Fruit fly (Drosophila melanogaster) whole organism, embryonic: ENCODE measurements around the gene Rack1.

Experiments used
- Ada2b ChIP-seq: fragments of 200-800 bp; sonication (Bioruptor generic); IDR thresholded peaks from 2 replicates; pipeline ENCODE4 v1.3.6; 2022; ENCODE audit warnings: missing biosample characterization, missing genetic modification characterization
- Asciz ChIP-seq: fragments of 200-800 bp; sonication (Bioruptor generic); optimal IDR thresholded peaks from 2 replicates; lab custom pipeline; 2017; ENCODE audit warnings: missing biosample characterization, mild to moderate bottlenecking, missing genetic modification characterization, missing genetic modification reagents
- BtbVII ChIP-seq: fragments of 200-800 bp; sonication (Bioruptor generic); optimal IDR thresholded peaks from 3 replicates; lab custom pipeline; 2017; ENCODE audit warnings: missing biosample characterization, mild to moderate bottlenecking, missing genetic modification characterization
- CG10321 ChIP-seq: fragments of 200-800 bp; sonication (Bioruptor generic); IDR thresholded peaks from 2 replicates; pipeline ENCODE4 v1.3.6; 2022; ENCODE audit warnings: missing biosample characterization, missing genetic modification characterization
- CG10959 ChIP-seq: fragments of 200-800 bp; sonication (Bioruptor generic); IDR thresholded peaks from 2 replicates; pipeline ENCODE4 v1.3.6; 2022; ENCODE audit warnings: missing biosample characterization, missing genetic modification characterization
- CG17829 ChIP-seq: fragments of 200-800 bp; optimal IDR thresholded peaks from 2 replicates; lab custom pipeline; 2019; ENCODE audit warnings: missing biosample characterization, mild to moderate bottlenecking, missing genetic modification characterization, moderate library complexity
- CG18599 ChIP-seq: fragments of 200-800 bp; sonication (Bioruptor generic); optimal IDR thresholded peaks from 3 replicates; lab custom pipeline; 2017; ENCODE audit warnings: missing biosample characterization, missing genetic modification characterization, mild to moderate bottlenecking, moderate library complexity, missing genetic modification reagents
- CG18619 ChIP-seq: fragments of 200-800 bp; sonication (Bioruptor generic); optimal IDR thresholded peaks from 3 replicates; lab custom pipeline; 2017; ENCODE audit warnings: missing biosample characterization, mild to moderate bottlenecking, missing genetic modification characterization
- CG2875 ChIP-seq: fragments of 200-800 bp; sonication (Bioruptor generic); optimal IDR thresholded peaks from 2 replicates; lab custom pipeline; 2017; ENCODE audit warnings: missing biosample characterization, mild to moderate bottlenecking, missing genetic modification characterization, missing genetic modification reagents
- CG6254 ChIP-seq: fragments of 200-800 bp; sonication (Bioruptor generic); optimal IDR thresholded peaks from 3 replicates; lab custom pipeline; 2017; ENCODE audit warnings: mild to moderate bottlenecking, missing biosample characterization, missing genetic modification reagents, missing genetic modification characterization
- CG6854 ChIP-seq: fragments of 200-800 bp; sonication (Bioruptor generic); optimal IDR thresholded peaks from 3 replicates; lab custom pipeline; 2017; ENCODE audit warnings: missing biosample characterization, mild to moderate bottlenecking, missing genetic modification characterization
- CG7839 ChIP-seq: fragments of 200-800 bp; sonication (Bioruptor generic); optimal IDR thresholded peaks from 3 replicates; lab custom pipeline; 2018; ENCODE audit warnings: missing biosample characterization, mild to moderate bottlenecking, missing genetic modification characterization, moderate library complexity
- CG8765 ChIP-seq: fragments of 200-800 bp; sonication (Bioruptor generic); IDR thresholded peaks from 2 replicates; pipeline ENCODE4 v1.3.6; 2022; ENCODE audit warnings: missing biosample characterization, missing genetic modification characterization
- CG8924 ChIP-seq: fragments of 200-800 bp; optimal IDR thresholded peaks from 3 replicates; lab custom pipeline; 2019; ENCODE audit warnings: missing biosample characterization, mild to moderate bottlenecking, missing genetic modification characterization, moderate library complexity
- CG9215 ChIP-seq: fragments of 200-800 bp; sonication (Bioruptor generic); IDR thresholded peaks from 2 replicates; pipeline ENCODE4 v1.3.6; 2022; ENCODE audit warnings: missing biosample characterization, missing genetic modification characterization
- CG9437 ChIP-seq: fragments of 200-800 bp; sonication (Bioruptor generic); optimal IDR thresholded peaks from 2 replicates; lab custom pipeline; 2018; ENCODE audit warnings: missing biosample characterization, mild to moderate bottlenecking, missing genetic modification characterization
- D19B ChIP-seq: fragments of 200-800 bp; sonication (Bioruptor generic); optimal IDR thresholded peaks from 2 replicates; lab custom pipeline; 2017; ENCODE audit warnings: missing biosample characterization, mild to moderate bottlenecking, missing genetic modification characterization
- Fer2 ChIP-seq: fragments of 200-800 bp; sonication (Bioruptor generic); optimal IDR thresholded peaks from 2 replicates; lab custom pipeline; 2018; ENCODE audit warnings: missing biosample characterization, mild to moderate bottlenecking, missing genetic modification characterization, moderate library complexity
- HLHmδ ChIP-seq: fragments of 200-800 bp; sonication (Bioruptor generic); optimal IDR thresholded peaks from 2 replicates; lab custom pipeline; 2018; ENCODE audit warnings: missing biosample characterization, mild to moderate bottlenecking, missing genetic modification characterization, moderate library complexity
- HmgZ ChIP-seq: fragments of 200-800 bp; sonication (Bioruptor generic); optimal IDR thresholded peaks from 2 replicates; lab custom pipeline; 2018; ENCODE audit warnings: missing biosample characterization, mild to moderate bottlenecking, missing genetic modification characterization
- Meics ChIP-seq: fragments of 200-800 bp; sonication (Bioruptor generic); optimal IDR thresholded peaks from 2 replicates; lab custom pipeline; 2017; ENCODE audit warnings: missing biosample characterization, mild to moderate bottlenecking, missing genetic modification characterization
- Nf-YC ChIP-seq: fragments of 200-800 bp; optimal IDR thresholded peaks from 3 replicates; lab custom pipeline; 2019; ENCODE audit warnings: missing biosample characterization, mild to moderate bottlenecking, missing genetic modification characterization, moderate library complexity
- NfI ChIP-seq: fragments of 200-800 bp; sonication (Bioruptor generic); optimal IDR thresholded peaks from 3 replicates; lab custom pipeline; 2018; ENCODE audit warnings: missing biosample characterization, mild to moderate bottlenecking, missing genetic modification characterization, moderate library complexity
- PHDP ChIP-seq: fragments of 200-800 bp; sonication (Bioruptor generic); optimal IDR thresholded peaks from 3 replicates; lab custom pipeline; 2018; ENCODE audit warnings: missing biosample characterization, mild to moderate bottlenecking, missing genetic modification characterization, moderate library complexity
- bcd ChIP-seq: fragments of 200-800 bp; sonication (Bioruptor generic); optimal IDR thresholded peaks from 2 replicates; lab custom pipeline; 2017; ENCODE audit warnings: missing biosample characterization, mild to moderate bottlenecking, missing genetic modification characterization
- bsh ChIP-seq, 2 experiments: fragments of 200-800 bp; sonication (Bioruptor generic); optimal IDR thresholded peaks; 2 replicates each; lab custom pipeline; 2017 to 2018; ENCODE audit warnings: mild to moderate bottlenecking in 2 of 2, missing biosample characterization in 2 of 2, missing genetic modification characterization in 2 of 2, moderate library complexity in 1 of 2
- caup ChIP-seq: fragments of 200-800 bp; sonication (Bioruptor generic); optimal IDR thresholded peaks from 3 replicates; lab custom pipeline; 2017; ENCODE audit warnings: missing biosample characterization, mild to moderate bottlenecking, missing genetic modification characterization, moderate library complexity; ENCODE audit not compliant: severe bottlenecking
- chinmo ChIP-seq: fragments of 200-800 bp; sonication (Bioruptor generic); IDR thresholded peaks from 4 replicates; pipeline ENCODE4 v1.3.6; 2022; ENCODE audit warnings: missing biosample characterization, missing genetic modification characterization; ENCODE audit not compliant: partially characterized antibody
- disco-r ChIP-seq: fragments of 200-800 bp; sonication (Bioruptor generic); optimal IDR thresholded peaks from 2 replicates; lab custom pipeline; 2016; ENCODE audit warnings: missing biosample characterization, missing genetic modification characterization
- fd3F ChIP-seq: fragments of 200-800 bp; sonication (Bioruptor generic); optimal IDR thresholded peaks from 2 replicates; lab custom pipeline; 2018; ENCODE audit warnings: missing biosample characterization, mild to moderate bottlenecking, missing genetic modification characterization, moderate library complexity
- fd96Cb ChIP-seq: fragments of 200-800 bp; sonication (Bioruptor generic); optimal IDR thresholded peaks from 2 replicates; lab custom pipeline; 2018; ENCODE audit warnings: missing biosample characterization, mild to moderate bottlenecking, missing genetic modification characterization, moderate library complexity
- fu2 ChIP-seq: fragments of 200-800 bp; sonication (Bioruptor generic); optimal IDR thresholded peaks from 2 replicates; lab custom pipeline; 2016; ENCODE audit warnings: missing biosample characterization, missing genetic modification characterization
- gcm ChIP-seq: fragments of 200-800 bp; sonication (Bioruptor generic); optimal IDR thresholded peaks from 2 replicates; lab custom pipeline; 2019; ENCODE audit warnings: missing biosample characterization, mild to moderate bottlenecking, missing genetic modification characterization, moderate library complexity
- gem ChIP-seq: fragments of 200-800 bp; sonication (Bioruptor generic); optimal IDR thresholded peaks from 2 replicates; lab custom pipeline; 2019; ENCODE audit warnings: missing biosample characterization, mild to moderate bottlenecking, missing genetic modification characterization, moderate library complexity
- org-1 ChIP-seq: fragments of 200-800 bp; sonication (Bioruptor generic); optimal IDR thresholded peaks from 2 replicates; lab custom pipeline; 2017; ENCODE audit warnings: missing biosample characterization, missing genetic modification characterization
- pfk ChIP-seq: fragments of 200-800 bp; sonication (Bioruptor generic); optimal IDR thresholded peaks from 2 replicates; lab custom pipeline; 2018; ENCODE audit warnings: missing biosample characterization, mild to moderate bottlenecking, missing genetic modification characterization, moderate library complexity
- prd ChIP-seq, 3 experiments: fragments of >200 bp in 2 of 3; fragments of 200-800 bp in 1 of 3; sonication (Bioruptor generic) in 1 of 3; optimal IDR thresholded peaks in 2 of 3; IDR thresholded peaks in 1 of 3; 2 replicates in 2 of 3; 3 replicates in 1 of 3; pipeline versions ENCODE4 v1.3.6 to Lab custom; 2017 to 2022; ENCODE audit warnings: missing biosample characterization in 1 of 3, missing genetic modification characterization in 1 of 3
- pros ChIP-seq: fragments of 200-800 bp; sonication (Bioruptor generic); optimal IDR thresholded peaks from 3 replicates; lab custom pipeline; 2019; ENCODE audit warnings: missing biosample characterization, mild to moderate bottlenecking, missing genetic modification characterization, moderate library complexity
- slbo ChIP-seq: fragments of 200-800 bp; sonication (Bioruptor generic); IDR thresholded peaks from 2 replicates; pipeline ENCODE4 v1.3.6; 2022; ENCODE audit warnings: missing biosample characterization, missing genetic modification characterization
- trem ChIP-seq: fragments of 200-800 bp; optimal IDR thresholded peaks from 3 replicates; lab custom pipeline; 2019; ENCODE audit warnings: missing biosample characterization, mild to moderate bottlenecking, missing genetic modification characterization, moderate library complexity

Gene Rack1

DNA sequence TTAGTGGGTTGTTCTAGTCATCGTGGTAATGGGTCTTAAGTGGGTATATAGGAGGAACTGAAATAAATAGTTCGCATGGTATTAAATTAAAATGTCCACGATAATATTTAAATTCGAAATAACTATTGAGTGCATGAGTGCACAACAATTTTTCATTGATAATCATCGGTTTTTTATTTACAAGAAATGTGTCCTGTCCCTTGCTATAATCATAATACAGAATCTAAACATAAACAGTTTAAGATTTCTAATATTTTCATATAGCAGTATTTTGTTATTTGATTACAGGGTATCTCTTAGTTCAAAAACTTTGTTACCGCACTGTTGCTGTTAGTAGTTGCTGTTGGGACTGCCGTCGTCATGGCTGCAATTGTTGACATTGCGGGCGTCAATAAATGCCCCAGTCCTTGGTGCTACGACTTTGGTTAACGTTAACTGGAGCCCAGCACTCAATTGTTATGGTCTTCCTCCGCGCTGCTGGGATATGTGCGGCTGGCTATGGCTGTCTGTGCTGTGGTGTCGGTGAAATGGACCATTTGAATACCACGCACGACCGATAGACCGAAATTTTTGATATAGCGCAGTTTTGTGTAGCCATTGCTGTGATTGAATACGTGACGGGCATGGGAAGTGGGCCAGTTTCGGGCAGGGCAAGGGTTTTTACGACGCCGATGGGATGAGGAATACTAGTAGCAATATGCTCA is 44.9 kb upstream of the Rack1 start (continued):
- TF ChIP-seq fd3F (peak; percentile 48), CG9437 (GFP tag; lab: Kevin White, UChicago) (peak; percentile 4), slbo (peak; percentile 63), caup (GFP tag; lab: Kevin White, UChicago) (peak; percentile 58), CG8924 (tag; lab: Kevin White, UChicago) (peak; percentile 65), CG10959 (GFP tag; lab: Robert Waterston, UW) (no peak), CG9215 (peak; percentile 30; the same call in 1 of the 2 replicates), CG18619 (GFP tag; lab: Kevin White, UChicago) (peak; percentile 54), bcd (GFP tag; lab: Kevin White, UChicago) (peak; percentile 15), gcm (GFP tag; lab: Kevin White, UChicago) (no peak), pros (GFP tag; lab: Kevin White, UChicago) (no peak), NfI (GFP tag; lab: Kevin White, UChicago) (peak; percentile 48), gem (peak; percentile 79), Meics (GFP tag; lab: Kevin White, UChicago) (peak; percentile 74), Nf-YC (tag; lab: Kevin White, UChicago) (peak; percentile 4), org-1 (peak; percentile 49), CG18599 (GFP tag; lab: Kevin White, UChicago) (peak; percentile 78), Fer2 (tag; lab: Kevin White, UChicago) (peak; percentile 17), Asciz (peak; percentile 16), CG7839 (tag; lab: Kevin White, UChicago) (peak; percentile 72), trem (tag; lab: Kevin White, UChicago) (no peak), PHDP (tag; lab: Kevin White, UChicago) (peak; percentile 51), CG6854 (GFP tag; lab: Kevin White, UChicago) (peak; percentile 39), D19B (GFP tag; lab: Kevin White, UChicago) (peak; percentile 77), bsh (GFP tag; optimal IDR thresholded peaks at IDR 0.05; lab: Kevin White, UChicago) (peak in 1 of 2 experiments; percentile 3), BtbVII (GFP tag; lab: Kevin White, UChicago) (peak; percentile 57), CG6254 (GFP tag; lab: Kevin White, UChicago) (no peak), CG17829 (tag; lab: Kevin White, UChicago) (peak; percentile 17), disco-r (GFP tag; lab: Kevin White, UChicago) (peak; percentile 20), HLHmδ (GFP tag; lab: Kevin White, UChicago) (no peak), CG8765 (GFP tag; lab: Robert Waterston, UW) (no peak), CG10321 (GFP tag; lab: Robert Waterston, UW) (no peak), chinmo (GFP tag; lab: Robert Waterston, UW) (0 out of 4 replicates have a peak, but pooled peaks have one; percentile 34), HmgZ (peak; percentile 17), fd96Cb (tag; lab: Kevin White, UChicago) (peak; percentile 48), Ada2b (GFP tag; lab: Robert Waterston, UW) (peak; percentile 14; the same call in 1 of the 2 replicates), fu2 (GFP tag; lab: Kevin White, UChicago) (no peak), pfk (GFP tag; lab: Kevin White, UChicago) (no peak), CG2875 (GFP tag; lab: Kevin White, UChicago) (no peak), prd (optimal IDR thresholded peaks at IDR 0.05; lab: Kevin White, UChicago) (no peak), prd (GFP tag; IDR thresholded peaks at IDR 0.05; lab: Robert Waterston, UW) (0 out of 3 replicates have a peak, but pooled peaks have one; percentile 8)
